Fruit fly (Drosophila melanogaster) whole organism, embryonic: Measurements from ENCODE around the gene CG5937.
A peak's percentile ranks its signal among the peaks of the same experiment; 100 is the strongest.

Source experiments
- Ada2b ChIP-seq: fragments of 200-800 bp; sonication (Bioruptor generic); IDR thresholded peaks from 2 replicates; pipeline ENCODE4 v1.3.6; 2022; ENCODE audit warnings: missing biosample characterization, missing genetic modification characterization
- Aef1 ChIP-seq: fragments of 200-800 bp; sonication (Bioruptor generic); IDR thresholded peaks from 3 replicates; pipeline ENCODE4 v1.3.6; 2022; ENCODE audit warnings: missing biosample characterization, missing genetic modification characterization
- B-H1 ChIP-seq: fragments of 200-800 bp; sonication (Bioruptor generic); IDR thresholded peaks from 3 replicates; pipeline ENCODE4 v1.3.6; 2022; ENCODE audit warnings: missing biosample characterization, missing genetic modification characterization
- CG1024 ChIP-seq: fragments of 200-800 bp; sonication (Bioruptor generic); IDR thresholded peaks from 2 replicates; pipeline ENCODE4 v1.3.6; 2022; ENCODE audit warnings: missing biosample characterization, missing genetic modification characterization
- CG10366 ChIP-seq: fragments of 200-800 bp; sonication (Bioruptor generic); IDR thresholded peaks from 2 replicates; pipeline ENCODE4 v1.3.6; 2022; ENCODE audit warnings: missing biosample characterization, missing genetic modification characterization
- CG10979 ChIP-seq: fragments of 200-800 bp; sonication (Bioruptor generic); optimal IDR thresholded peaks from 2 replicates; lab custom pipeline; 2018; ENCODE audit warnings: missing biosample characterization, mild to moderate bottlenecking, missing genetic modification characterization, moderate library complexity
- CG11695 ChIP-seq: fragments of 200-800 bp; sonication (Bioruptor generic); IDR thresholded peaks from 3 replicates; pipeline ENCODE4 v1.3.6; 2022; ENCODE audit warnings: missing biosample characterization, missing genetic modification characterization
- CG11696 ChIP-seq: fragments of 200-800 bp; sonication (Bioruptor generic); IDR thresholded peaks from 2 replicates; pipeline ENCODE4 v1.3.6; 2022; ENCODE audit warnings: missing biosample characterization, missing genetic modification characterization
- CG12299 ChIP-seq: fragments of 200-800 bp; sonication (Bioruptor generic); optimal IDR thresholded peaks from 2 replicates; lab custom pipeline; 2018; ENCODE audit warnings: missing biosample characterization, mild to moderate bottlenecking, missing genetic modification characterization
- CG12769 ChIP-seq: fragments of 200-800 bp; sonication (Bioruptor generic); optimal IDR thresholded peaks from 2 replicates; lab custom pipeline; 2019; ENCODE audit warnings: missing biosample characterization, mild to moderate bottlenecking, missing genetic modification characterization, moderate library complexity
- CG13296 ChIP-seq: fragments of 200-800 bp; sonication (Bioruptor generic); optimal IDR thresholded peaks from 3 replicates; lab custom pipeline; 2018; ENCODE audit warnings: missing biosample characterization, mild to moderate bottlenecking, missing genetic modification characterization
- CG15011 ChIP-seq: fragments of 200-800 bp; sonication (Bioruptor generic); optimal IDR thresholded peaks from 3 replicates; lab custom pipeline; 2018; ENCODE audit warnings: missing biosample characterization, mild to moderate bottlenecking, missing genetic modification characterization
- CG15479 ChIP-seq: fragments of 200-800 bp; sonication (Bioruptor generic); optimal IDR thresholded peaks from 3 replicates; lab custom pipeline; 2019; ENCODE audit warnings: missing biosample characterization, mild to moderate bottlenecking, missing genetic modification characterization, moderate library complexity
- CG16813 ChIP-seq: fragments of 200-800 bp; sonication (Bioruptor generic); IDR thresholded peaks from 3 replicates; pipeline ENCODE4 v1.3.6; 2022; ENCODE audit warnings: missing biosample characterization, missing genetic modification characterization; ENCODE audit not compliant: partially characterized antibody
- CG17385 ChIP-seq: fragments of 200-800 bp; sonication (Bioruptor generic); optimal IDR thresholded peaks from 3 replicates; lab custom pipeline; 2018; ENCODE audit warnings: missing biosample characterization, mild to moderate bottlenecking, missing genetic modification characterization
- CG18599 ChIP-seq: fragments of 200-800 bp; sonication (Bioruptor generic); optimal IDR thresholded peaks from 3 replicates; lab custom pipeline; 2017; ENCODE audit warnings: missing biosample characterization, missing genetic modification characterization, mild to moderate bottlenecking, moderate library complexity, missing genetic modification reagents
- CG2875 ChIP-seq: fragments of 200-800 bp; sonication (Bioruptor generic); optimal IDR thresholded peaks from 2 replicates; lab custom pipeline; 2017; ENCODE audit warnings: missing biosample characterization, mild to moderate bottlenecking, missing genetic modification characterization, missing genetic modification reagents
- CG33557 ChIP-seq: fragments of 200-800 bp; sonication (Bioruptor generic); optimal IDR thresholded peaks from 2 replicates; lab custom pipeline; 2019; ENCODE audit warnings: missing biosample characterization, mild to moderate bottlenecking, missing genetic modification characterization, moderate library complexity
- CG3407 ChIP-seq: fragments of 200-800 bp; sonication (Bioruptor generic); optimal IDR thresholded peaks from 2 replicates; lab custom pipeline; 2018; ENCODE audit warnings: missing biosample characterization, mild to moderate bottlenecking, missing genetic modification characterization
- CG43689 ChIP-seq: fragments of 200-800 bp; sonication (Bioruptor generic); IDR thresholded peaks from 2 replicates; pipeline ENCODE4 v1.3.6; 2022; ENCODE audit warnings: missing biosample characterization, missing genetic modification characterization
- CG4820 ChIP-seq: fragments of 200-800 bp; sonication (Bioruptor generic); optimal IDR thresholded peaks from 3 replicates; lab custom pipeline; 2016; ENCODE audit warnings: missing biosample characterization, missing genetic modification characterization
- CG5180 ChIP-seq: fragments of 200-800 bp; sonication (Bioruptor generic); optimal IDR thresholded peaks from 3 replicates; lab custom pipeline; 2017; ENCODE audit warnings: missing biosample characterization, missing genetic modification characterization, mild to moderate bottlenecking, moderate library complexity, missing genetic modification reagents
- CG6254 ChIP-seq: fragments of 200-800 bp; sonication (Bioruptor generic); optimal IDR thresholded peaks from 3 replicates; lab custom pipeline; 2017; ENCODE audit warnings: mild to moderate bottlenecking, missing biosample characterization, missing genetic modification reagents, missing genetic modification characterization
- CG7372 ChIP-seq: fragments of 200-800 bp; sonication (Bioruptor generic); IDR thresholded peaks from 2 replicates; pipeline ENCODE4 v1.3.6; 2022; ENCODE audit warnings: missing biosample characterization, missing genetic modification characterization
- Dfd ChIP-seq, 2 experiments: fragments of >200 bp; optimal IDR thresholded peaks; 2 replicates each; lab custom pipeline; 2017; ENCODE audit warnings: missing biosample characterization in 2 of 2, missing genetic modification characterization in 2 of 2
- HmgD ChIP-seq: fragments of 200-800 bp; sonication (Bioruptor generic); optimal IDR thresholded peaks from 3 replicates; lab custom pipeline; 2016; ENCODE audit warnings: missing biosample characterization, missing genetic modification characterization
- Jarid2 ChIP-seq: fragments of 200-800 bp; sonication (Bioruptor generic); optimal IDR thresholded peaks from 3 replicates; lab custom pipeline; 2017; ENCODE audit warnings: mild to moderate bottlenecking, missing biosample characterization, missing genetic modification reagents, missing genetic modification characterization
- Lim3 ChIP-seq: fragments of 200-800 bp; sonication (Bioruptor generic); IDR thresholded peaks from 2 replicates; pipeline ENCODE4 v1.3.6; 2022; ENCODE audit warnings: missing biosample characterization, missing genetic modification characterization
- MBD-R2 ChIP-seq: fragments of 200-800 bp; sonication (Bioruptor generic); IDR thresholded peaks from 2 replicates; pipeline ENCODE4 v1.3.6; 2022; ENCODE audit warnings: missing biosample characterization, missing genetic modification characterization
- Mrtf ChIP-seq: fragments of 200-800 bp; sonication (Bioruptor generic); IDR thresholded peaks from 3 replicates; pipeline ENCODE4 v1.3.6; 2022; ENCODE audit warnings: missing biosample characterization, missing genetic modification characterization
- Spps ChIP-seq: fragments of 200-800 bp; sonication (Bioruptor generic); optimal IDR thresholded peaks from 2 replicates; lab custom pipeline; 2018; ENCODE audit warnings: missing biosample characterization, mild to moderate bottlenecking, missing genetic modification characterization
- abd-A ChIP-seq: fragments of 200-800 bp; sonication (Bioruptor generic); optimal IDR thresholded peaks from 3 replicates; lab custom pipeline; 2019; ENCODE audit warnings: missing biosample characterization, mild to moderate bottlenecking, missing genetic modification characterization, moderate library complexity
- ap ChIP-seq: fragments of 200-800 bp; sonication (Bioruptor generic); IDR thresholded peaks from 2 replicates; pipeline ENCODE4 v1.3.6; 2022; ENCODE audit warnings: missing biosample characterization, missing genetic modification characterization
- bcd ChIP-seq: fragments of 200-800 bp; sonication (Bioruptor generic); optimal IDR thresholded peaks from 2 replicates; lab custom pipeline; 2017; ENCODE audit warnings: missing biosample characterization, mild to moderate bottlenecking, missing genetic modification characterization
- bowl ChIP-seq: fragments of 200-800 bp; sonication (Bioruptor generic); IDR thresholded peaks from 2 replicates; pipeline ENCODE4 v1.3.6; 2022; ENCODE audit warnings: missing biosample characterization, missing genetic modification characterization
- bsh ChIP-seq, 2 experiments: fragments of 200-800 bp; sonication (Bioruptor generic); optimal IDR thresholded peaks; 2 replicates each; lab custom pipeline; 2017 to 2018; ENCODE audit warnings: mild to moderate bottlenecking in 2 of 2, missing biosample characterization in 2 of 2, missing genetic modification characterization in 2 of 2, moderate library complexity in 1 of 2
- croc ChIP-seq: fragments of 200-800 bp; sonication (Bioruptor generic); conservative IDR thresholded peaks from 3 replicates; pipeline ENCODE4 v1.3.6; 2022; ENCODE audit warnings: missing biosample characterization, missing genetic modification characterization
- en ChIP-seq: fragments of 200-800 bp; sonication (Bioruptor generic); optimal IDR thresholded peaks from 2 replicates; lab custom pipeline; 2016; ENCODE audit warnings: missing biosample characterization, missing genetic modification characterization
- eve ChIP-seq, 2 experiments: fragments of >200 bp; optimal IDR thresholded peaks; 2 replicates each; lab custom pipeline; 2017; ENCODE audit warnings: missing biosample characterization in 2 of 2, missing genetic modification characterization in 2 of 2
- fd3F ChIP-seq: fragments of 200-800 bp; sonication (Bioruptor generic); optimal IDR thresholded peaks from 2 replicates; lab custom pipeline; 2018; ENCODE audit warnings: missing biosample characterization, mild to moderate bottlenecking, missing genetic modification characterization, moderate library complexity
- jigr1 ChIP-seq: fragments of 200-800 bp; sonication (Bioruptor generic); IDR thresholded peaks from 3 replicates; pipeline ENCODE4 v1.3.6; 2022; ENCODE audit warnings: missing biosample characterization, missing genetic modification characterization
- pita ChIP-seq: fragments of 200-800 bp; sonication (Bioruptor generic); optimal IDR thresholded peaks from 2 replicates; lab custom pipeline; 2017; ENCODE audit warnings: missing biosample characterization, mild to moderate bottlenecking, missing genetic modification characterization
- ranshi ChIP-seq: fragments of 200-800 bp; sonication (Bioruptor generic); IDR thresholded peaks from 2 replicates; pipeline ENCODE4 v1.3.6; 2022; ENCODE audit warnings: missing biosample characterization, missing genetic modification characterization
- run ChIP-seq: fragments of 200-800 bp; sonication (Bioruptor generic); optimal IDR thresholded peaks from 3 replicates; lab custom pipeline; 2018; ENCODE audit warnings: missing biosample characterization, mild to moderate bottlenecking, missing genetic modification characterization
- sens ChIP-seq: fragments of 200-800 bp; sonication (Bioruptor generic); peaks from one replicate; lab custom pipeline; 2016; ENCODE audit warnings: missing biosample characterization, missing genetic modification characterization
- so ChIP-seq: fragments of 200-800 bp; sonication (Bioruptor generic); IDR thresholded peaks from 3 replicates; pipeline ENCODE4 v1.3.6; 2022; ENCODE audit warnings: missing biosample characterization, missing genetic modification characterization
- tll ChIP-seq, 2 experiments: fragments of 200-800 bp in 1 of 2; fragments of >200 bp in 1 of 2; sonication (Bioruptor generic) in 1 of 2; optimal IDR thresholded peaks; 2 replicates each; lab custom pipeline; 2017 to 2019; ENCODE audit warnings: missing biosample characterization in 2 of 2, missing genetic modification characterization in 2 of 2, mild to moderate bottlenecking in 1 of 2, moderate library complexity in 1 of 2
- vfl ChIP-seq: fragments of 200-800 bp; sonication (Bioruptor generic); optimal IDR thresholded peaks from 2 replicates; lab custom pipeline; 2016; ENCODE audit warnings: missing biosample characterization, missing genetic modification characterization
- wdn ChIP-seq: fragments of 200-800 bp; sonication (Bioruptor generic); IDR thresholded peaks from 2 replicates; pipeline ENCODE4 v1.3.6; 2022; ENCODE audit warnings: missing biosample characterization, missing genetic modification characterization

The CG5937 gene

dm6 chrX:6090809-6091667 lies 51.2 kb downstream of the CG5937 start, which contains the start of the genes Nep1 and Mipp2 (continued):
- peak; percentile 10 for TF ChIP-seq CG12299
- no peak for TF ChIP-seq tll (GFP tag; optimal IDR thresholded peaks at IDR 0.05; lab: Kevin White, UChicago)
- no peak for TF ChIP-seq ap (GFP tag; lab: Robert Waterston, UW)
- TF ChIP-seq fd3F (GFP tag; lab: Kevin White, UChicago): no peak
- no peak for TF ChIP-seq Spps (tag; lab: Kevin White, UChicago)
- no peak for TF ChIP-seq CG5180
- TF ChIP-seq bsh (GFP tag; optimal IDR thresholded peaks at IDR 0.05; lab: Kevin White, UChicago): peak; percentile 24 to 36
- TF ChIP-seq croc (GFP tag; lab: Robert Waterston, UW): no peak
- no peak for TF ChIP-seq CG10979 (tag; lab: Kevin White, UChicago)
- no peak for TF ChIP-seq bowl (GFP tag; lab: Robert Waterston, UW)
- TF ChIP-seq CG1024 (GFP tag; lab: Robert Waterston, UW): no peak
- no peak for TF ChIP-seq CG2875
- no peak for TF ChIP-seq CG11696 (GFP tag; lab: Robert Waterston, UW)
- peak; percentile 43; the same call in 1 of the 2 replicates for TF ChIP-seq ranshi (GFP tag; lab: Robert Waterston, UW)
- TF ChIP-seq Ada2b (GFP tag; lab: Robert Waterston, UW): 0 out of 2 replicates have a peak, but pooled peaks have one; percentile 6
- TF ChIP-seq vfl: no peak
- no peak for TF ChIP-seq run (tag; lab: Kevin White, UChicago)
- TF ChIP-seq bcd (GFP tag; lab: Kevin White, UChicago): peak; percentile 14
- TF ChIP-seq Mrtf (GFP tag; lab: Robert Waterston, UW): 0 out of 3 replicates have a peak, but pooled peaks have one; percentile 19
- peak; percentile 51 for TF ChIP-seq CG12769 (tag; lab: Kevin White, UChicago)
- TF ChIP-seq Jarid2: no peak
- peak; percentile 2 for TF ChIP-seq CG13296
- TF ChIP-seq MBD-R2 (GFP tag; lab: Robert Waterston, UW): no peak; the same call in 1 of the 2 replicates
- peak; percentile 64 for TF ChIP-seq Aef1 (GFP tag; lab: Robert Waterston, UW)
- TF ChIP-seq B-H1 (GFP tag; lab: Robert Waterston, UW): peak; percentile 23; the same call in 1 of the 3 replicates
- no peak for TF ChIP-seq CG3407 (GFP tag; lab: Kevin White, UChicago)
- no peak for TF ChIP-seq CG6254
- TF ChIP-seq CG43689 (GFP tag; lab: Robert Waterston, UW): no peak
- TF ChIP-seq pita (GFP tag; lab: Kevin White, UChicago): no peak
- 0 out of 2 replicates have a peak, but pooled peaks have one; percentile 20 for TF ChIP-seq CG7372 (GFP tag; lab: Robert Waterston, UW)
- TF ChIP-seq eve (GFP tag; optimal IDR thresholded peaks at IDR 0.05; lab: Kevin White, UChicago): no peak
- TF ChIP-seq jigr1 (GFP tag; lab: Robert Waterston, UW): no peak
- peak; percentile 48 for TF ChIP-seq CG10366 (GFP tag; lab: Robert Waterston, UW)
- no peak for TF ChIP-seq CG4820 (GFP tag; lab: Kevin White, UChicago)
- TF ChIP-seq CG33557 (GFP tag; lab: Kevin White, UChicago): no peak
- TF ChIP-seq wdn: no peak
- no peak for TF ChIP-seq CG15479 (GFP tag; lab: Kevin White, UChicago)
- TF ChIP-seq CG15011 (GFP tag; lab: Kevin White, UChicago): no peak
- peak; percentile 33 for TF ChIP-seq CG18599 (GFP tag; lab: Kevin White, UChicago)
- no peak for TF ChIP-seq abd-A (tag; lab: Kevin White, UChicago)
- no peak for TF ChIP-seq Lim3 (GFP tag; lab: Robert Waterston, UW)
- no peak for TF ChIP-seq Dfd (GFP tag; optimal IDR thresholded peaks at IDR 0.05; lab: Kevin White, UChicago)
- no peak for TF ChIP-seq CG17385 (GFP tag; lab: Kevin White, UChicago)
- no peak for TF ChIP-seq so (GFP tag; lab: Robert Waterston, UW)
- no peak for TF ChIP-seq HmgD
- TF ChIP-seq CG11695: no peak
- no peak for TF ChIP-seq CG16813 (GFP tag; lab: Robert Waterston, UW)
- peak; percentile 48 for TF ChIP-seq sens (GFP tag; lab: Kevin White, UChicago)
- TF ChIP-seq en (GFP tag; lab: Kevin White, UChicago): no peak
